Worm (Caenorhabditis elegans) whole organism, mixed stage, embryonic: ENCODE data around the gene tag-10.

Experiments
- M03D4.4 ChIP-seq: sonication (generic microtip); optimal IDR thresholded peaks from 2 replicates; lab custom pipeline; 2017; ENCODE audit warnings: mild to moderate bottlenecking, missing genetic modification characterization, missing compliant biosample characterization
- bed-3 ChIP-seq: fragments of 200-800 bp; sonication (Bioruptor generic); optimal IDR thresholded peaks from 3 replicates; lab custom pipeline; 2018; ENCODE audit warnings: mild to moderate bottlenecking, missing genetic modification characterization, moderate library complexity, missing compliant biosample characterization
- blmp-1 ChIP-seq: fragments of 150-350 bp; optimal IDR thresholded peaks from 2 replicates; lab custom pipeline; 2014; ENCODE audit warnings: missing biosample characterization, missing genetic modification characterization
- ceh-39 ChIP-seq: fragments of 150-350 bp; optimal IDR thresholded peaks from 2 replicates; lab custom pipeline; 2014; ENCODE audit warnings: missing biosample characterization, missing genetic modification characterization
- ceh-43 ChIP-seq: fragments of 200-800 bp; sonication (Bioruptor generic); optimal IDR thresholded peaks from 2 replicates; lab custom pipeline; 2018; ENCODE audit warnings: mild to moderate bottlenecking, missing genetic modification characterization, moderate library complexity, missing compliant biosample characterization
- ceh-83 ChIP-seq: fragments of 200-800 bp; sonication (Bioruptor generic); optimal IDR thresholded peaks from 2 replicates; lab custom pipeline; 2018; ENCODE audit warnings: mild to moderate bottlenecking, missing genetic modification characterization, missing compliant biosample characterization
- ces-1 ChIP-seq: fragments of 150-350 bp; optimal IDR thresholded peaks from 2 replicates; lab custom pipeline; 2014; ENCODE audit warnings: missing biosample characterization, missing genetic modification reagents, missing genetic modification characterization
- cnd-1 ChIP-seq: fragments of 200-800 bp; sonication (Bioruptor generic); optimal IDR thresholded peaks from 2 replicates; lab custom pipeline; 2018; ENCODE audit warnings: mild to moderate bottlenecking, missing genetic modification characterization, missing compliant biosample characterization
- drap-1 ChIP-seq: fragments of 200-800 bp; sonication (Bioruptor generic); optimal IDR thresholded peaks from 3 replicates; lab custom pipeline; 2018; ENCODE audit warnings: mild to moderate bottlenecking, missing genetic modification characterization, missing compliant biosample characterization
- elt-1 ChIP-seq: sonication (generic microtip); optimal IDR thresholded peaks from 2 replicates; lab custom pipeline; 2017; ENCODE audit warnings: missing genetic modification characterization, mild to moderate bottlenecking, missing compliant biosample characterization, antibody characterized with exemption, moderate library complexity, borderline replicate concordance; ENCODE audit not compliant: insufficient read depth
- flh-1 ChIP-seq: fragments of 200-800 bp; sonication (Bioruptor generic); optimal IDR thresholded peaks from 2 replicates; lab custom pipeline; 2018; ENCODE audit warnings: mild to moderate bottlenecking, missing genetic modification characterization, moderate library complexity, missing compliant biosample characterization
- hlh-1 ChIP-seq: fragments of 150-350 bp; optimal IDR thresholded peaks from 2 replicates; lab custom pipeline; 2014; ENCODE audit warnings: missing biosample characterization, missing genetic modification reagents, missing genetic modification characterization
- lin-13 ChIP-seq: fragments of 150-350 bp; optimal IDR thresholded peaks from 2 replicates; lab custom pipeline; 2014; ENCODE audit warnings: missing biosample characterization, missing genetic modification characterization
- lin-32 ChIP-seq: fragments of 200-800 bp; sonication (Bioruptor generic); optimal IDR thresholded peaks from 2 replicates; lab custom pipeline; 2018; ENCODE audit warnings: mild to moderate bottlenecking, missing genetic modification characterization, missing compliant biosample characterization
- lsy-2 ChIP-seq: fragments of 150-350 bp; optimal IDR thresholded peaks from 2 replicates; lab custom pipeline; 2014; ENCODE audit warnings: missing biosample characterization, missing genetic modification characterization
- mab-5 ChIP-seq: fragments of 150-350 bp; optimal IDR thresholded peaks from 2 replicates; lab custom pipeline; 2014; ENCODE audit warnings: missing biosample characterization, missing genetic modification characterization
- mep-1 ChIP-seq: fragments of 150-350 bp; optimal IDR thresholded peaks from 2 replicates; lab custom pipeline; 2017; ENCODE audit warnings: missing biosample characterization, missing genetic modification reagents, missing genetic modification characterization, inconsistent platforms
- mls-2 ChIP-seq: sonication (generic microtip); optimal IDR thresholded peaks from 2 replicates; lab custom pipeline; 2016; ENCODE audit warnings: mild to moderate bottlenecking, missing genetic modification characterization, moderate library complexity, missing compliant biosample characterization
- nhr-12 ChIP-seq: fragments of 150-350 bp; optimal IDR thresholded peaks from 2 replicates; lab custom pipeline; 2014; ENCODE audit warnings: missing biosample characterization, missing genetic modification characterization
- nhr-2 ChIP-seq: fragments of 150-350 bp; optimal IDR thresholded peaks from 2 replicates; lab custom pipeline; 2014; ENCODE audit warnings: missing biosample characterization, missing genetic modification characterization
- nhr-237 ChIP-seq: fragments of 150-350 bp; optimal IDR thresholded peaks from 2 replicates; lab custom pipeline; 2014; ENCODE audit warnings: missing biosample characterization, missing genetic modification characterization
- nhr-28 ChIP-seq: fragments of 150-350 bp; optimal IDR thresholded peaks from 2 replicates; lab custom pipeline; 2014; ENCODE audit warnings: missing biosample characterization, missing genetic modification characterization
- nhr-76 ChIP-seq: sonication (generic microtip); optimal IDR thresholded peaks from 2 replicates; lab custom pipeline; 2017; ENCODE audit warnings: missing biosample characterization, missing genetic modification characterization
- pha-4 ChIP-seq: fragments of 150-350 bp; optimal IDR thresholded peaks from 2 replicates; lab custom pipeline; 2018; ENCODE audit warnings: missing biosample characterization, missing genetic modification reagents, missing genetic modification characterization
- sem-2 ChIP-seq: fragments of 200-800 bp; sonication (Bioruptor generic); optimal IDR thresholded peaks from 2 replicates; lab custom pipeline; 2018; ENCODE audit warnings: mild to moderate bottlenecking, missing genetic modification characterization, missing compliant biosample characterization
- snpc-4 ChIP-seq: fragments of 150-350 bp; optimal IDR thresholded peaks from 2 replicates; lab custom pipeline; 2014; ENCODE audit warnings: missing biosample characterization, missing genetic modification characterization
- sptf-1 ChIP-seq: sonication (generic microtip); optimal IDR thresholded peaks from 2 replicates; lab custom pipeline; 2017; ENCODE audit warnings: mild to moderate bottlenecking, missing genetic modification characterization, moderate library complexity, missing compliant biosample characterization
- tbx-8 ChIP-seq: fragments of 200-800 bp; sonication (Bioruptor generic); optimal IDR thresholded peaks from 2 replicates; lab custom pipeline; 2018; ENCODE audit warnings: mild to moderate bottlenecking, missing genetic modification characterization, moderate library complexity, missing compliant biosample characterization
- unc-120 ChIP-seq: sonication (generic microtip); optimal IDR thresholded peaks from 2 replicates; lab custom pipeline; 2017; ENCODE audit warnings: missing genetic modification characterization, missing compliant biosample characterization; ENCODE audit not compliant: poor library complexity, severe bottlenecking
- unc-39 ChIP-seq: fragments of 150-350 bp; optimal IDR thresholded peaks from 2 replicates; lab custom pipeline; 2014; ENCODE audit warnings: missing biosample characterization, missing genetic modification characterization
- unc-62 ChIP-seq: fragments of 150-350 bp; optimal IDR thresholded peaks from 2 replicates; lab custom pipeline; 2014; ENCODE audit warnings: missing biosample characterization, missing genetic modification reagents, missing genetic modification characterization
- zip-8 ChIP-seq: fragments of 150-350 bp; optimal IDR thresholded peaks from 2 replicates; lab custom pipeline; 2014; ENCODE audit warnings: missing biosample characterization, missing genetic modification characterization
- ztf-11 ChIP-seq: fragments of 150-350 bp; optimal IDR thresholded peaks from 2 replicates; lab custom pipeline; 2014; ENCODE audit warnings: missing biosample characterization, missing genetic modification characterization

tag-10 gene

ce11 chrII:13596505-13596977 is 35.8 kb upstream of the tag-10 start, which contains the start of the genes fbxc-23 and csc-1:
Gene fbxc-23 (minus strand): TSS chrII:13596555.
Gene csc-1 (plus strand): TSS chrII:13596955.
- TF ChIP-seq snpc-4 (tag; lab: Kevin White, UChicago) (no peak), ces-1 (GFP tag; lab: Kevin White, UChicago) (peak; percentile 71), lin-13 (tag; lab: Kevin White, UChicago) (peak; percentile 25), mep-1 (tag; lab: Kevin White, UChicago) (peak; percentile 40), nhr-28 (tag; lab: Kevin White, UChicago) (no peak), lsy-2 (tag; lab: Kevin White, UChicago) (peak; percentile 96), nhr-237 (tag; lab: Kevin White, UChicago) (peak; percentile 11)

DNA sequence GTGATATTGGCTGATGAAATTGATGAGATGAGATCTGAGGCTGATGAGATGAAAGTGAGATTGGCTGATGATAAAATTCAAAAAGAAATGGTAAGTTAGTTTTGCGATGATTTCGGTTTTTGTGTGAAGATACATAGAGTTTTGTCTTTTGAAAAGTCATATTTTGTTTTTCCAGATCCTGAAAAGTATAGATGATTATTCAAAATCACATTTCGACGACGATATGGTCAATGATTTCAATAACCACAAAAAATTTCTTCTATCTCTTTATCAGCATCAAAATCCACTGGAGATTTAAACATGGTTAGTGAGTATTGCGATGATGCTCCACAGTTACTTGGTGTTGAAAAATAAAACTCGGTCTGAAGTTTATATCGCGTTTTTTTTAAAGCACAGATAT is 31.5 kb upstream of the tag-10 start, which contains the start of gene csp-1:
TSS of gene csp-1 (plus strand) at position 301 of the 400 bp plus-strand sequence.
- TF ChIP-seq ceh-83 (GFP tag; lab: Kevin White, UChicago) (no peak), hlh-1 (tag; lab: Kevin White, UChicago) (no peak), ceh-43 (GFP tag; lab: Kevin White, UChicago) (no peak), unc-120 (tag; lab: Kevin White, UChicago) (no peak), cnd-1 (no peak), lin-32 (GFP tag; lab: Kevin White, UChicago) (no peak), elt-1 (tag; lab: Kevin White, UChicago) (no peak), nhr-2 (tag; lab: Kevin White, UChicago) (no peak), unc-62 (GFP tag; lab: Kevin White, UChicago) (no peak), lin-13 (tag; lab: Kevin White, UChicago) (no peak), snpc-4 (tag; lab: Kevin White, UChicago) (no peak), unc-39 (no peak), mls-2 (tag; lab: Kevin White, UChicago) (no peak), ces-1 (GFP tag; lab: Kevin White, UChicago) (no peak), ztf-11 (no peak), nhr-28 (tag; lab: Kevin White, UChicago) (no peak), M03D4.4 (tag; lab: Kevin White, UChicago) (no peak), sptf-1 (tag; lab: Kevin White, UChicago) (no peak), sem-2 (no peak)

DNA sequence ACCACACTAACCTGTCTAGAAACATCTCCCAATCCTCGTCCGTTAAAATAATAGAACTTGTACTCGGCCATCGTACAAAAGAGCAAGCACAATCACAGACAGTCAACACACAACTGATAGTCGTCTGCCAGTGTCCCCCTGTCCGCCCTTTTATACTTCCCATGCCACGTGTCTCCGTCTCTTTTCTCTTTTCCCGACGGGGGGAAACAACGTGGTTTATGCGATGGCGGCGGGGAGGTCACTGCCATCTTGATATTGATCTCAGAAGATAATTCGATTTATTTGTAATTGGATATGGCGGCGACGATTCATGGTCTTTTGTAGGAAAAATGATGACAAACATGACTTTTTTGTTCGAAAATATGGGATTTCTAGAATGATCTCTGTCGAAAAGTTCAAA is 22.7 kb upstream of the tag-10 start, which contains the start of gene gst-20:
TSS of gene gst-20 (minus strand) at position 170 of the 400 bp plus-strand sequence.
- TF ChIP-seq nhr-12 (no peak), nhr-28 (tag; lab: Kevin White, UChicago) (no peak), lsy-2 (tag; lab: Kevin White, UChicago) (no peak), ceh-83 (GFP tag; lab: Kevin White, UChicago) (no peak), bed-3 (GFP tag; lab: Kevin White, UChicago) (no peak), elt-1 (tag; lab: Kevin White, UChicago) (peak; percentile 82)

ce11 chrII:13611186-13611585 is 21.2 kb upstream of the tag-10 start, which contains the start of gene gst-24:
Gene gst-24 (minus strand): TSS chrII:13611366.
- TF ChIP-seq mab-5 (tag; lab: Kevin White, UChicago), result no peak
- no peak for TF ChIP-seq ceh-83 (GFP tag; lab: Kevin White, UChicago)
- TF ChIP-seq blmp-1 (tag; lab: Kevin White, UChicago), result no peak
- TF ChIP-seq unc-120 (tag; lab: Kevin White, UChicago), result no peak
- no peak for TF ChIP-seq cnd-1
- no peak for TF ChIP-seq nhr-76 (tag; lab: Kevin White, UChicago)
- no peak for TF ChIP-seq nhr-12
- TF ChIP-seq lin-32 (GFP tag; lab: Kevin White, UChicago), result no peak
- TF ChIP-seq mep-1 (tag; lab: Kevin White, UChicago), result no peak
- no peak for TF ChIP-seq unc-39
- no peak for TF ChIP-seq ces-1 (GFP tag; lab: Kevin White, UChicago)
- no peak for TF ChIP-seq sem-2
- no peak for TF ChIP-seq hlh-1 (tag; lab: Kevin White, UChicago)
- no peak for TF ChIP-seq pha-4 (tag; lab: Kevin White, UChicago)
- TF ChIP-seq ceh-39, result no peak
- TF ChIP-seq, all 35 proteins: peak for 0

DNA sequence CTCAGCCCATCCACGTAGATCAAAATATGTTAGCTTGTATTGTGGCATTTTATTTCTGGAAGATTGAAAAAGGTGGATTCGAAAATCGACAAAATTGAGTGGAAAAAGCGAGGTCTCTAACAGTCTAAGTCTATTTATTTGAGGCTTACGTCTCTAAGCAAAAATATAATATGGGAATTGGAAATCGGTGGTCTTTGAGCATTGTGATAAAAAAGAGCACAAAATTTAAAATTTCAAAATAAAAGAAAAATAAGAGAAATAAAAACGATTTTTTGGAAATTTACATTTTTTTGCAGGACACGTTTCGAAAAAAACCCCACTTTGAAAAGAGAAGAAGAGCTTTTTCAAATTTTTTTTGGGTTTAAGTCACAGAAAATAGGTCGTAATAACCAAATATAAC is 19.3 kb upstream of the tag-10 start, which contains the start of gene gst-15:
TSS of gene gst-15 (minus strand) at position 101 of the 400 bp plus-strand sequence.
- no peak for TF ChIP-seq blmp-1 (tag; lab: Kevin White, UChicago)
- TF ChIP-seq mep-1 (tag; lab: Kevin White, UChicago), result no peak
- TF ChIP-seq ceh-83 (GFP tag; lab: Kevin White, UChicago), result no peak
- TF ChIP-seq ceh-43 (GFP tag; lab: Kevin White, UChicago), result no peak
- TF ChIP-seq hlh-1 (tag; lab: Kevin White, UChicago), result no peak
- TF ChIP-seq zip-8, result no peak
- TF ChIP-seq flh-1, result no peak
- no peak for TF ChIP-seq tbx-8 (GFP tag; lab: Kevin White, UChicago)
- no peak for TF ChIP-seq nhr-2 (tag; lab: Kevin White, UChicago)
- no peak for TF ChIP-seq ceh-39
- TF ChIP-seq nhr-28 (tag; lab: Kevin White, UChicago), result no peak
- TF ChIP-seq sptf-1 (tag; lab: Kevin White, UChicago), result no peak
- no peak for TF ChIP-seq unc-120 (tag; lab: Kevin White, UChicago)
- TF ChIP-seq nhr-12, result no peak
- TF ChIP-seq lsy-2 (tag; lab: Kevin White, UChicago), result no peak
- no peak for TF ChIP-seq bed-3 (GFP tag; lab: Kevin White, UChicago)
- no peak for TF ChIP-seq drap-1
- TF ChIP-seq nhr-76 (tag; lab: Kevin White, UChicago), result no peak
- TF ChIP-seq sem-2, result no peak
- TF ChIP-seq, all 35 proteins: peak for 0
